Fruit fly (Drosophila melanogaster) whole organism, adult: ENCODE measurements around the gene Npc2c.
A peak's percentile ranks its signal among the peaks of the same experiment; 100 is the strongest.

ENCODE experiments used
- CG11617 ChIP-seq: fragments of 200-800 bp; sonication (Bioruptor generic); optimal IDR thresholded peaks from 2 replicates; lab custom pipeline; 2017; ENCODE audit warnings: mild to moderate bottlenecking, missing biosample characterization, missing genetic modification reagents, missing genetic modification characterization
- CG12768 ChIP-seq: fragments of 200-800 bp; sonication (Bioruptor generic); optimal IDR thresholded peaks from 2 replicates; lab custom pipeline; 2017; ENCODE audit warnings: missing biosample characterization, missing genetic modification characterization, mild to moderate bottlenecking, moderate library complexity, missing genetic modification reagents
- CG14711 ChIP-seq: fragments of 200-800 bp; sonication (Bioruptor generic); optimal IDR thresholded peaks from 2 replicates; lab custom pipeline; 2018; ENCODE audit warnings: missing biosample characterization, mild to moderate bottlenecking, missing genetic modification characterization, moderate library complexity
- CG1620 ChIP-seq: fragments of 200-800 bp; sonication (Bioruptor generic); optimal IDR thresholded peaks from 2 replicates; lab custom pipeline; 2016; ENCODE audit warnings: missing biosample characterization, missing genetic modification characterization
- CG33017 ChIP-seq: fragments of 200-800 bp; sonication (Bioruptor generic); optimal IDR thresholded peaks from 2 replicates; lab custom pipeline; 2018; ENCODE audit warnings: missing biosample characterization, mild to moderate bottlenecking, missing genetic modification characterization, moderate library complexity
- CG5204 ChIP-seq: fragments of 200-800 bp; sonication (Bioruptor generic); optimal IDR thresholded peaks from 2 replicates; lab custom pipeline; 2016; ENCODE audit warnings: missing biosample characterization, missing genetic modification characterization
- CG7045 ChIP-seq: fragments of 200-800 bp; sonication (Bioruptor generic); optimal IDR thresholded peaks from 2 replicates; lab custom pipeline; 2017; ENCODE audit warnings: missing biosample characterization, mild to moderate bottlenecking, missing genetic modification characterization
- CG7101 ChIP-seq: fragments of 200-800 bp; sonication (Bioruptor generic); optimal IDR thresholded peaks from 2 replicates; lab custom pipeline; 2018; ENCODE audit warnings: missing biosample characterization, mild to moderate bottlenecking, missing genetic modification characterization, moderate library complexity
- Clk ChIP-seq: fragments of 200-800 bp; sonication (Bioruptor generic); optimal IDR thresholded peaks from 2 replicates; lab custom pipeline; 2017; ENCODE audit warnings: missing biosample characterization, missing genetic modification characterization
- Crg-1 ChIP-seq: fragments of 200-800 bp; sonication (Bioruptor generic); optimal IDR thresholded peaks from 2 replicates; lab custom pipeline; 2016; ENCODE audit warnings: missing biosample characterization, missing genetic modification characterization
- Hr96 ChIP-seq: fragments of 200-800 bp; sonication (Bioruptor generic); optimal IDR thresholded peaks from 2 replicates; lab custom pipeline; 2016; ENCODE audit warnings: missing biosample characterization, missing genetic modification characterization
- Mnt ChIP-seq: fragments of 200-800 bp; sonication (Bioruptor generic); optimal IDR thresholded peaks from 2 replicates; lab custom pipeline; 2016; ENCODE audit warnings: missing biosample characterization, mild to moderate bottlenecking, missing genetic modification characterization
- bab1 ChIP-seq: fragments of 200-800 bp; sonication (Bioruptor generic); optimal IDR thresholded peaks from 3 replicates; lab custom pipeline; 2019; ENCODE audit warnings: missing biosample characterization, mild to moderate bottlenecking, missing genetic modification characterization, moderate library complexity
- cic ChIP-seq: fragments of 200-800 bp; sonication (Bioruptor generic); optimal IDR thresholded peaks from 2 replicates; lab custom pipeline; 2017; ENCODE audit warnings: missing biosample characterization, mild to moderate bottlenecking, missing genetic modification characterization, moderate library complexity
- cnc ChIP-seq, 2 experiments: fragments of >200 bp; optimal IDR thresholded peaks; 2 replicates each; lab custom pipeline; 2017
- kay ChIP-seq: fragments of 200-800 bp; sonication (Bioruptor generic); peaks from one replicate; lab custom pipeline; 2016; ENCODE audit warnings: missing biosample characterization, missing genetic modification characterization, borderline replicate concordance
- ovo ChIP-seq: fragments of 200-800 bp; sonication (Bioruptor generic); optimal IDR thresholded peaks from 2 replicates; lab custom pipeline; 2016; ENCODE audit warnings: missing biosample characterization, missing genetic modification characterization
- pad ChIP-seq: fragments of 200-800 bp; sonication (Bioruptor generic); optimal IDR thresholded peaks from 3 replicates; lab custom pipeline; 2017; ENCODE audit warnings: missing biosample characterization, missing genetic modification characterization, mild to moderate bottlenecking, moderate library complexity, missing genetic modification reagents
- tj ChIP-seq: fragments of 200-800 bp; sonication (Bioruptor generic); optimal IDR thresholded peaks from 3 replicates; lab custom pipeline; 2017; ENCODE audit warnings: missing biosample characterization, mild to moderate bottlenecking, missing genetic modification characterization, moderate library complexity
- toe ChIP-seq: fragments of 200-800 bp; sonication (Bioruptor generic); optimal IDR thresholded peaks from 2 replicates; lab custom pipeline; 2016; ENCODE audit warnings: missing biosample characterization, missing genetic modification characterization

Gene Npc2c

dm6 chr3R:10045343-10045742 lies 14.7 kb upstream of the Npc2c start, which contains the start of the genes CG11722 and mtTFB2:
Gene CG11722, minus strand, starts transcription at chr3R:10045542.
Gene mtTFB2, plus strand, starts transcription at chr3R:10045574.
- TF ChIP-seq CG12768 (GFP tag; lab: Kevin White, UChicago) (peak; percentile 39), CG1620 (GFP tag; lab: Kevin White, UChicago) (no peak), cic (GFP tag; lab: Kevin White, UChicago) (peak; percentile 9), Mnt (GFP tag; lab: Kevin White, UChicago) (peak; percentile 2), Clk (GFP tag; lab: Kevin White, UChicago) (no peak), Hr96 (GFP tag; lab: Kevin White, UChicago) (no peak), tj (no peak), cnc (optimal IDR thresholded peaks at IDR 0.05; lab: Kevin White, UChicago) (no peak), CG33017 (tag; lab: Kevin White, UChicago) (peak; percentile 34), CG5204 (no peak), pad (GFP tag; lab: Kevin White, UChicago) (peak; percentile 21), kay (GFP tag; lab: Kevin White, UChicago) (no peak), CG11617 (peak; percentile 36), bab1 (GFP tag; lab: Kevin White, UChicago) (peak; percentile 68), ovo (GFP tag; lab: Kevin White, UChicago) (no peak), Crg-1 (GFP tag; lab: Kevin White, UChicago) (no peak), CG7101 (peak; percentile 29), toe (no peak), CG7045 (GFP tag; lab: Kevin White, UChicago) (no peak), CG14711 (tag; lab: Kevin White, UChicago) (peak; percentile 9)

- TF ChIP-seq CG7045 (GFP tag; lab: Kevin White, UChicago) = no peak
- TF ChIP-seq tj = no peak
- no peak for TF ChIP-seq Clk (GFP tag; lab: Kevin White, UChicago)
- TF ChIP-seq Hr96 (GFP tag; lab: Kevin White, UChicago) = no peak
- no peak for TF ChIP-seq CG14711 (tag; lab: Kevin White, UChicago)
- TF ChIP-seq toe = no peak
- no peak for TF ChIP-seq kay (GFP tag; lab: Kevin White, UChicago)
- TF ChIP-seq ovo (GFP tag; lab: Kevin White, UChicago) = no peak
- peak; percentile 56 for TF ChIP-seq CG11617
- peak; percentile 38 for TF ChIP-seq CG7101
- no peak for TF ChIP-seq Crg-1 (GFP tag; lab: Kevin White, UChicago)
- no peak for TF ChIP-seq CG5204
- TF ChIP-seq bab1 (GFP tag; lab: Kevin White, UChicago) = peak; percentile 10
- no peak for TF ChIP-seq CG33017 (tag; lab: Kevin White, UChicago)
- TF ChIP-seq cnc (optimal IDR thresholded peaks at IDR 0.05; lab: Kevin White, UChicago) = no peak
- TF ChIP-seq cic (GFP tag; lab: Kevin White, UChicago) = no peak
- TF ChIP-seq CG12768 (GFP tag; lab: Kevin White, UChicago) = peak; percentile 9
- peak; percentile 4 for TF ChIP-seq Mnt (GFP tag; lab: Kevin White, UChicago)
- no peak for TF ChIP-seq CG1620 (GFP tag; lab: Kevin White, UChicago)
- TF ChIP-seq pad (GFP tag; lab: Kevin White, UChicago) = peak; percentile 5
Observed at dm6 chr3R:10048035-10048774, 11.8 kb upstream of the Npc2c start.

- TF ChIP-seq ovo (GFP tag; lab: Kevin White, UChicago) = no peak
- TF ChIP-seq CG7045 (GFP tag; lab: Kevin White, UChicago) = no peak
- no peak for TF ChIP-seq kay (GFP tag; lab: Kevin White, UChicago)
- no peak for TF ChIP-seq cnc (optimal IDR thresholded peaks at IDR 0.05; lab: Kevin White, UChicago)
- TF ChIP-seq CG11617 = no peak
- no peak for TF ChIP-seq CG7101
- no peak for TF ChIP-seq cic (GFP tag; lab: Kevin White, UChicago)
- TF ChIP-seq Hr96 (GFP tag; lab: Kevin White, UChicago) = no peak
- TF ChIP-seq tj = no peak
- no peak for TF ChIP-seq pad (GFP tag; lab: Kevin White, UChicago)
- no peak for TF ChIP-seq toe
- no peak for TF ChIP-seq Crg-1 (GFP tag; lab: Kevin White, UChicago)
- no peak for TF ChIP-seq Mnt (GFP tag; lab: Kevin White, UChicago)
- TF ChIP-seq CG5204 = no peak
- TF ChIP-seq CG12768 (GFP tag; lab: Kevin White, UChicago) = no peak
- no peak for TF ChIP-seq Clk (GFP tag; lab: Kevin White, UChicago)
Observed at dm6 chr3R:10048775-10048841, 11.4 kb upstream of the Npc2c start, which contains the start of gene CG12811. Gene CG12811, minus strand, starts transcription at chr3R:10048797.

- TF ChIP-seq CG12768 (GFP tag; lab: Kevin White, UChicago) (peak; percentile 10), Mnt (GFP tag; lab: Kevin White, UChicago) (peak; percentile 23), bab1 (GFP tag; lab: Kevin White, UChicago) (peak; percentile 28), CG33017 (tag; lab: Kevin White, UChicago) (no peak), ovo (GFP tag; lab: Kevin White, UChicago) (peak; percentile 7), cnc (optimal IDR thresholded peaks at IDR 0.05; lab: Kevin White, UChicago) (no peak), CG1620 (GFP tag; lab: Kevin White, UChicago) (peak; percentile 45), CG5204 (no peak), CG11617 (peak; percentile 20), Crg-1 (GFP tag; lab: Kevin White, UChicago) (peak; percentile 35)
Observed at dm6 chr3R:10048842-10049527, 11.1 kb upstream of the Npc2c start, which contains the start of gene ohgt. Gene ohgt, plus strand, starts transcription at chr3R:10049199.

- TF ChIP-seq CG7045 (GFP tag; lab: Kevin White, UChicago) (no peak), CG1620 (GFP tag; lab: Kevin White, UChicago) (no peak), Crg-1 (GFP tag; lab: Kevin White, UChicago) (no peak), CG33017 (tag; lab: Kevin White, UChicago) (no peak), pad (GFP tag; lab: Kevin White, UChicago) (no peak), CG7101 (no peak), ovo (GFP tag; lab: Kevin White, UChicago) (no peak), tj (no peak), CG11617 (no peak)
Observed at dm6 chr3R:10052695-10053382, 7.2 kb upstream of the Npc2c start, which contains the start of the genes Fancl and Npc2e. Gene Fancl, minus strand, starts transcription at chr3R:10052869. Gene Npc2e, plus strand, starts transcription at chr3R:10053332.
